Worm (Caenorhabditis elegans): Measurements from ENCODE around the gene repo-1.

The repo-1 gene

ce11 chrIV:12086498-12086897 lies 2.2 kb downstream of the repo-1 start (continued):
- TF ChIP-seq fkh-10 (GFP tag; optimal IDR thresholded peaks at IDR 0.05) (peak; percentile 26), jun-1 (tag; optimal IDR thresholded peaks at IDR 0.05) (no peak), ztf-11 (tag; optimal IDR thresholded peaks at IDR 0.05) (no peak), sup-37 (GFP tag; optimal IDR thresholded peaks at IDR 0.05) (no peak), elt-3 (tag; optimal IDR thresholded peaks at IDR 0.05) (peak in 4 of 6 experiments; percentile 41 to 59 (median 48)), nhr-71 (tag; optimal IDR thresholded peaks at IDR 0.05) (peak; percentile 77), mab-9 (GFP tag; IDR thresholded peaks at IDR 0.05) (no peak), fkh-4 (tag; optimal IDR thresholded peaks at IDR 0.05; ENCODE audit: borderline replicate concordance) (no peak), unc-98 (GFP tag; IDR thresholded peaks at IDR 0.05) (0 out of 2 replicates have a peak, but pooled peaks have one; percentile 32), nhr-11 (tag; optimal IDR thresholded peaks at IDR 0.05) (no peak), mdl-1 (tag; optimal IDR thresholded peaks at IDR 0.05) (peak in 1 of 2 experiments; percentile 65), unc-86 (tag; optimal IDR thresholded peaks at IDR 0.05) (peak; percentile 28), nhr-76 (tag; optimal IDR thresholded peaks at IDR 0.05) (peak; percentile 38), swsn-7 (tag; optimal IDR thresholded peaks at IDR 0.05) (peak; percentile 69), pqm-1 (tag; optimal IDR thresholded peaks at IDR 0.05) (no peak), tlp-1 (tag; optimal IDR thresholded peaks at IDR 0.05) (no peak), Y116A8C.19 (tag; optimal IDR thresholded peaks at IDR 0.05; ENCODE audit: borderline replicate concordance) (no peak), unc-30 (tag; optimal IDR thresholded peaks at IDR 0.05) (no peak), ces-1 (GFP tag; optimal IDR thresholded peaks at IDR 0.05) (no peak), nhr-20 (tag; optimal IDR thresholded peaks at IDR 0.05) (peak; percentile 78), ceh-82 (tag; optimal IDR thresholded peaks at IDR 0.05) (peak; percentile 36 to 68 (median 57)), hlh-4 (tag; optimal IDR thresholded peaks at IDR 0.05) (no peak), lsy-2 (tag; optimal IDR thresholded peaks at IDR 0.05) (peak; percentile 56 to 59), alr-1 (tag; optimal IDR thresholded peaks at IDR 0.05; ENCODE audit: borderline replicate concordance) (no peak), nhr-12 (tag; optimal IDR thresholded peaks at IDR 0.05) (no peak), ceh-8 (GFP tag; optimal IDR thresholded peaks at IDR 0.05) (peak; percentile 36), irx-1 (tag; optimal IDR thresholded peaks at IDR 0.05) (peak; percentile 34), nhr-77 (tag; optimal IDR thresholded peaks at IDR 0.05) (peak; percentile 71), C04F5.9 (tag; optimal IDR thresholded peaks at IDR 0.05) (no peak), unc-62 (GFP tag; optimal IDR thresholded peaks at IDR 0.05) (no peak), isw-1 (GFP tag; IDR thresholded peaks at IDR 0.05) (no peak), snu-23 (GFP tag; optimal IDR thresholded peaks at IDR 0.05) (peak; percentile 80), zag-1 (tag; optimal IDR thresholded peaks at IDR 0.05) (no peak), nhr-237 (tag; optimal IDR thresholded peaks at IDR 0.05) (no peak), elt-2 (tag; optimal IDR thresholded peaks at IDR 0.05) (peak; percentile 13), efl-1 (optimal IDR thresholded peaks at IDR 0.05) (peak; percentile 48 to 57), efl-1 (GFP tag; optimal IDR thresholded peaks at IDR 0.05 in 1 of 2) (peak; percentile 28 to 95), nhr-47 (tag; optimal IDR thresholded peaks at IDR 0.05) (peak; percentile 78), C34B4.2 (tag; optimal IDR thresholded peaks at IDR 0.05) (no peak), sox-4 (tag; optimal IDR thresholded peaks at IDR 0.05) (no peak), nhr-19 (GFP tag; conservative IDR thresholded peaks at IDR 0.05) (peak; percentile 69), snpc-4 (tag; optimal IDR thresholded peaks at IDR 0.05) (no peak), xbp-1 (tag; optimal IDR thresholded peaks at IDR 0.05) (peak; percentile 54), egl-13 (tag; optimal IDR thresholded peaks at IDR 0.05) (no peak), lin-14 (GFP tag; optimal IDR thresholded peaks at IDR 0.05) (peak; percentile 63), nhr-84 (tag; optimal IDR thresholded peaks at IDR 0.05) (no peak), dsc-1 (tag; optimal IDR thresholded peaks at IDR 0.05) (peak; percentile 65), aha-1 (tag; optimal IDR thresholded peaks at IDR 0.05) (no peak), dpl-1 (GFP tag; optimal IDR thresholded peaks at IDR 0.05) (peak; percentile 41 to 51 (median 42)), lir-3 (tag; optimal IDR thresholded peaks at IDR 0.05; ENCODE audit: poor library complexity) (peak; percentile 34), ets-5 (GFP tag; IDR thresholded peaks at IDR 0.05) (no peak), lin-13 (GFP tag; optimal IDR thresholded peaks at IDR 0.05) (peak; percentile 60), efl-3 (GFP tag; optimal IDR thresholded peaks at IDR 0.05) (no peak)
